Worm (Caenorhabditis elegans): ENCODE results near the gene Y53C12A.3.
A peak's percentile ranks its signal among the peaks of the same experiment; 100 is the strongest.

ce11 chrII:9686663-9687193 lies 19.3 kb downstream of the Y53C12A.3 start, which contains the start of gene ZK1320.9:
- TF ChIP-seq F10B5.3 (tag; optimal IDR thresholded peaks at IDR 0.05) (no peak), mdl-1 (tag; optimal IDR thresholded peaks at IDR 0.05) (peak in 1 of 2 experiments; percentile 41), zag-1 (tag; optimal IDR thresholded peaks at IDR 0.05) (no peak), ceh-62 (tag; optimal IDR thresholded peaks at IDR 0.05) (no peak), nhr-11 (tag; optimal IDR thresholded peaks at IDR 0.05) (peak; percentile 75), mep-1 (tag; optimal IDR thresholded peaks at IDR 0.05) (peak; percentile 46)
